Worm (Caenorhabditis elegans): ENCODE measurements around the gene F01D5.5.

ce11 chrII:14042836-14043604, 40.9 kb upstream of the F01D5.5 start:
- TF ChIP-seq vab-15 (tag; optimal IDR thresholded peaks at IDR 0.05) (no peak), snpc-4 (tag; optimal IDR thresholded peaks at IDR 0.05) (no peak), xbp-1 (tag; optimal IDR thresholded peaks at IDR 0.05) (no peak), ama-1 (optimal IDR thresholded peaks at IDR 0.05) (no peak), unc-130 (tag; optimal IDR thresholded peaks at IDR 0.05) (no peak), isw-1 (GFP tag; IDR thresholded peaks at IDR 0.05) (no peak), alr-1 (tag; optimal IDR thresholded peaks at IDR 0.05; ENCODE audit: borderline replicate concordance) (no peak), ceh-8 (GFP tag; optimal IDR thresholded peaks at IDR 0.05) (no peak), nhr-12 (tag; optimal IDR thresholded peaks at IDR 0.05) (no peak), ets-5 (GFP tag; IDR thresholded peaks at IDR 0.05) (no peak)

Data from whole organism, L1 larva.